Fruit fly (Drosophila melanogaster): ENCODE results near the gene Blos2.

Gene Blos2

DNA sequence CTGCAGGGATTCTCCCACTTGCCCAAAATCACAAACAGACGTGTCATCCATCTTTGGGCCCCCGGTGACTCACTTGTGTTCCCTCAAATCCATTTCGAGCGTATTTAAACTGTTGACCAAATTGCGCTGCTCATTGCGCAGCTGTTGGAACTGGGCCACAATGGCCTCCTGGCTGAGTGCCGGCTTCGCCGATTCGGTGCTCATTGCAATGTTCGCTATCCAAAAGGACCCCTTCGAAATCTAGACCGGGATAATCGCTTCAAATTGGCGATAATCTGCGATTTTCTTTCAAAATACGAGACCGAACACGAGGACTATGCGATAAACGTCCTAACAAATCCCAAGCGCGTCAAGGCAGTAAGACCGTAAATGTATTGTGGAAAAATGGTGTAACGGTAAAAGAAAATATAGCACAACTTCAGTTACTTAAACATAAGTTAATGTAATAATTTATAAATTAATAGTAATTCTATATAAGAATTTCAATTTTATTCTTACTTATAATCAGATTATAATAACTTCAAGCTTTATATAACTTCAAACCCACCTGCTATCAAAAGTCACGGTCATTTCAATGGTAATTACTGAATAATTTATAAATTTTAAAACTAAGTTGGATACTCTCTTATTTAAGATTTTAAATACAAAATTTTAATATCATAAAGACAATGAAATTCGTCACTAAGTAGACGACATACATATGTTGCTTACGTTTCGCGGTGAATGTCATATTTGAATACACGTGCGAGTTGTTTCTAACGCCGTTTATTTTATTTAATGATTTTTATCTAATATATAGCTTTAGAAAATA, 12.9 kb downstream of the Blos2 start, which contains the start of the genes Pfdn2 and Noc1 (continued):
- peak; percentile 36; the same call in 1 of the 2 replicates for TF ChIP-seq CG6689 (GFP tag; IDR thresholded peaks at IDR 0.05)
- no peak for TF ChIP-seq Hey (tag; optimal IDR thresholded peaks at IDR 0.05)
- TF ChIP-seq Optix (GFP tag; IDR thresholded peaks at IDR 0.05): no peak
- TF ChIP-seq CG1792 (GFP tag; optimal IDR thresholded peaks at IDR 0.05): no peak
- no peak for TF ChIP-seq Opbp (GFP tag; IDR thresholded peaks at IDR 0.05; ENCODE audit: partially characterized antibody)
- no peak for TF ChIP-seq gem (tag; optimal IDR thresholded peaks at IDR 0.05)
- TF ChIP-seq pnt (GFP tag; optimal IDR thresholded peaks at IDR 0.05): no peak
- TF ChIP-seq CG3726 (GFP tag; IDR thresholded peaks at IDR 0.05): no peak
- 0 out of 2 replicates have a peak, but pooled peaks have one; percentile 9 for TF ChIP-seq danr (GFP tag; IDR thresholded peaks at IDR 0.05)
- peak; percentile 36 for TF ChIP-seq D19B (GFP tag; optimal IDR thresholded peaks at IDR 0.05)
- no peak for TF ChIP-seq inv (GFP tag; IDR thresholded peaks at IDR 0.05; ENCODE audit: partially characterized antibody)
- peak; percentile 55 for TF ChIP-seq CG1602 (GFP tag; optimal IDR thresholded peaks at IDR 0.05)
- no peak for TF ChIP-seq br (optimal IDR thresholded peaks at IDR 0.05)
- TF ChIP-seq CoRest (tag; optimal IDR thresholded peaks at IDR 0.05): peak; percentile 80
- TF ChIP-seq CG12942 (GFP tag; optimal IDR thresholded peaks at IDR 0.05): peak; percentile 56
- no peak for TF ChIP-seq Atf-2 (GFP tag; optimal IDR thresholded peaks at IDR 0.05)
- TF ChIP-seq CG4404 (GFP tag; IDR thresholded peaks at IDR 0.05): 0 out of 2 replicates have a peak, but pooled peaks have one; percentile 29
- no peak for TF ChIP-seq insv (GFP tag; optimal IDR thresholded peaks at IDR 0.05)
- peak; percentile 69 for TF ChIP-seq gfzf (GFP tag; optimal IDR thresholded peaks at IDR 0.05)
- TF ChIP-seq maf-S (GFP tag; optimal IDR thresholded peaks at IDR 0.05): no peak
- 0 out of 2 replicates have a peak, but pooled peaks have one; percentile 30 for TF ChIP-seq hbn (GFP tag; IDR thresholded peaks at IDR 0.05; ENCODE audit: partially characterized antibody)
- no peak for TF ChIP-seq Ets97D (GFP tag; optimal IDR thresholded peaks at IDR 0.05)
- TF ChIP-seq cad (GFP tag; optimal IDR thresholded peaks at IDR 0.05): no peak
- TF ChIP-seq TFAM (GFP tag; optimal IDR thresholded peaks at IDR 0.05): no peak
- TF ChIP-seq dmrt99B (tag; optimal IDR thresholded peaks at IDR 0.05): no peak
- TF ChIP-seq Dfd (GFP tag; optimal IDR thresholded peaks at IDR 0.05): no peak
- TF ChIP-seq CG10147 (GFP tag; optimal IDR thresholded peaks at IDR 0.05): no peak
- TF ChIP-seq Sry-δ (GFP tag; optimal IDR thresholded peaks at IDR 0.05): no peak
- no peak for TF ChIP-seq CG10274 (GFP tag; optimal IDR thresholded peaks at IDR 0.05)
- no peak for TF ChIP-seq chif (GFP tag; optimal IDR thresholded peaks at IDR 0.05)
- TF ChIP-seq Nf-YC (tag; optimal IDR thresholded peaks at IDR 0.05): no peak
- no peak for TF ChIP-seq prd (optimal IDR thresholded peaks at IDR 0.05)
- TF ChIP-seq prd (GFP tag; IDR thresholded peaks at IDR 0.05): peak; percentile 67
- no peak for TF ChIP-seq CG1603 (tag; optimal IDR thresholded peaks at IDR 0.05)
- no peak for TF ChIP-seq CG11398 (GFP tag; optimal IDR thresholded peaks at IDR 0.05)
- no peak for TF ChIP-seq Atf6 (GFP tag; IDR thresholded peaks at IDR 0.05)
- TF ChIP-seq Nf-YA (GFP tag; IDR thresholded peaks at IDR 0.05): no peak
- TF ChIP-seq CG8290 (GFP tag; optimal IDR thresholded peaks at IDR 0.05): peak; percentile 57
- no peak for TF ChIP-seq CG8290 (tag; optimal IDR thresholded peaks at IDR 0.05)
- no peak for TF ChIP-seq en (GFP tag; optimal IDR thresholded peaks at IDR 0.05)
- peak; percentile 52; the same call in 2 of the 3 replicates for TF ChIP-seq zfh1 (GFP tag; IDR thresholded peaks at IDR 0.05)
- no peak for TF ChIP-seq CG15011 (GFP tag; optimal IDR thresholded peaks at IDR 0.05)
- TF ChIP-seq CG17359 (tag; optimal IDR thresholded peaks at IDR 0.05): no peak
- TF ChIP-seq Six4 (GFP tag; optimal IDR thresholded peaks at IDR 0.05): peak; percentile 47
- TF ChIP-seq CG4282 (GFP tag; optimal IDR thresholded peaks at IDR 0.05): no peak
- TF ChIP-seq salm (tag; optimal IDR thresholded peaks at IDR 0.05): peak; percentile 12
- TF ChIP-seq CG42726 (GFP tag; IDR thresholded peaks at IDR 0.05; ENCODE audit: partially characterized antibody): no peak
- TF ChIP-seq lmd (GFP tag; IDR thresholded peaks at IDR 0.05): peak; percentile 49
- TF ChIP-seq NFAT (GFP tag; IDR thresholded peaks at IDR 0.05): no peak
- TF ChIP-seq lilli (GFP tag; optimal IDR thresholded peaks at IDR 0.05): peak; percentile 45
- TF ChIP-seq YL-1 (GFP tag; optimal IDR thresholded peaks at IDR 0.05): peak; percentile 33
